Worm (Caenorhabditis elegans) whole organism, L4 larva: ENCODE data around the gene ltah-1.2.

ENCODE experiments used
- D1046.2 ChIP-seq: fragments of 200-800 bp; sonication (Bioruptor generic); IDR thresholded peaks from 2 replicates; pipeline ENCODE4 v1.3.6; 2022; ENCODE audit warnings: missing genetic modification characterization, missing compliant biosample characterization
- F10B5.3 ChIP-seq: sonication (generic microtip); optimal IDR thresholded peaks from 2 replicates; lab custom pipeline; 2016; ENCODE audit warnings: mild to moderate bottlenecking, missing genetic modification characterization, missing compliant biosample characterization
- F49E8.2 ChIP-seq: sonication (generic microtip); optimal IDR thresholded peaks from 2 replicates; lab custom pipeline; 2016; ENCODE audit warnings: missing compliant biosample characterization, mild to moderate bottlenecking, missing genetic modification characterization, borderline replicate concordance
- Y48G9A.11 ChIP-seq: fragments of 200-800 bp; sonication (Bioruptor generic); IDR thresholded peaks from 2 replicates; pipeline ENCODE4 v1.3.6; 2022; ENCODE audit warnings: missing genetic modification reagents, missing genetic modification characterization, missing compliant biosample characterization
- ZK546.5 ChIP-seq, 2 experiments: sonication (generic microtip); optimal IDR thresholded peaks; 2 replicates each; lab custom pipeline; 2017; ENCODE audit warnings: missing biosample characterization in 2 of 2, missing genetic modification characterization in 2 of 2
- aha-1 ChIP-seq: fragments of 150-350 bp; peaks from one replicate; lab custom pipeline; 2014; ENCODE audit warnings: missing biosample characterization, missing genetic modification characterization
- arid-1 ChIP-seq: fragments of 200-800 bp; sonication (Bioruptor generic); conservative IDR thresholded peaks from 2 replicates; pipeline ENCODE4 v1.3.6; 2022; ENCODE audit warnings: missing genetic modification reagents, missing genetic modification characterization, missing compliant biosample characterization
- ceh-28 ChIP-seq: fragments of 150-350 bp; optimal IDR thresholded peaks from 2 replicates; lab custom pipeline; 2014; ENCODE audit warnings: missing biosample characterization, missing genetic modification reagents, missing genetic modification characterization
- ceh-82 ChIP-seq: sonication (generic microtip); optimal IDR thresholded peaks from 2 replicates; lab custom pipeline; 2017; ENCODE audit warnings: missing biosample characterization, missing genetic modification characterization
- cey-2 ChIP-seq: sonication (generic microtip); optimal IDR thresholded peaks from 3 replicates; lab custom pipeline; 2017; ENCODE audit warnings: missing genetic modification characterization, mild to moderate bottlenecking, missing compliant biosample characterization, antibody characterized with exemption, borderline replicate concordance; ENCODE audit not compliant: insufficient read depth
- ctbp-1 ChIP-seq: fragments of 200-800 bp; sonication (Bioruptor generic); IDR thresholded peaks from 2 replicates; pipeline ENCODE4 v1.3.6; 2022; ENCODE audit warnings: missing genetic modification reagents, missing genetic modification characterization, missing compliant biosample characterization
- daf-12 ChIP-seq: fragments of 150-350 bp; optimal IDR thresholded peaks from 2 replicates; lab custom pipeline; 2014; ENCODE audit warnings: missing biosample characterization, missing genetic modification reagents, missing genetic modification characterization
- daf-16 ChIP-seq, 3 experiments: sonication (generic microtip); optimal IDR thresholded peaks; 2 replicates each; lab custom pipeline; 2016 to 2017; ENCODE audit warnings: missing genetic modification characterization in 3 of 3, missing genetic modification reagents in 3 of 3, mild to moderate bottlenecking in 2 of 3, missing compliant biosample characterization in 2 of 3, missing biosample characterization in 1 of 3, moderate library complexity in 1 of 3
- daf-8 ChIP-seq: fragments of 200-800 bp; sonication (Bioruptor generic); IDR thresholded peaks from 2 replicates; pipeline ENCODE4 v1.3.6; 2022; ENCODE audit warnings: missing genetic modification characterization, missing compliant biosample characterization
- dmd-9 ChIP-seq: fragments of 200-800 bp; sonication (Bioruptor generic); IDR thresholded peaks from 2 replicates; pipeline ENCODE4 v1.3.6; 2022; ENCODE audit warnings: missing genetic modification reagents, missing genetic modification characterization, missing compliant biosample characterization
- dve-1 ChIP-seq: sonication (generic microtip); optimal IDR thresholded peaks from 2 replicates; lab custom pipeline; 2017; ENCODE audit warnings: antibody characterized with exemption, mild to moderate bottlenecking, missing genetic modification characterization, missing compliant biosample characterization; ENCODE audit not compliant: insufficient read depth
- egl-27 ChIP-seq: sonication (generic microtip); optimal IDR thresholded peaks from 3 replicates; lab custom pipeline; 2017; ENCODE audit warnings: missing biosample characterization, missing genetic modification reagents, missing genetic modification characterization
- hif-1 ChIP-seq, 2 experiments: sonication (generic microtip); optimal IDR thresholded peaks; 2 replicates each; lab custom pipeline; 2016 to 2017; ENCODE audit warnings: missing compliant biosample characterization in 2 of 2, missing genetic modification characterization in 2 of 2, missing genetic modification reagents in 2 of 2, missing genotype in 2 of 2, mild to moderate bottlenecking in 1 of 2
- hlh-30 ChIP-seq: sonication (generic microtip); optimal IDR thresholded peaks from 2 replicates; lab custom pipeline; 2017; ENCODE audit warnings: antibody characterized with exemption, mild to moderate bottlenecking, missing genetic modification characterization, missing compliant biosample characterization; ENCODE audit not compliant: insufficient read depth
- hmg-1.1 ChIP-seq: fragments of 200-800 bp; sonication (Bioruptor generic); IDR thresholded peaks from 2 replicates; pipeline ENCODE4 v1.3.6; 2022; ENCODE audit warnings: missing genetic modification reagents, missing genetic modification characterization, missing compliant biosample characterization
- lim-7 ChIP-seq: fragments of 200-800 bp; sonication (Bioruptor generic); IDR thresholded peaks from 2 replicates; pipeline ENCODE4 v1.3.6; 2022; ENCODE audit warnings: missing genetic modification characterization, missing compliant biosample characterization
- lin-39 ChIP-seq: fragments of 150-350 bp; optimal IDR thresholded peaks from 2 replicates; lab custom pipeline; 2014; ENCODE audit warnings: missing biosample characterization, missing genetic modification reagents, missing genetic modification characterization
- lir-3 ChIP-seq: sonication (generic microtip); optimal IDR thresholded peaks from 2 replicates; lab custom pipeline; 2016; ENCODE audit warnings: mild to moderate bottlenecking, missing genetic modification characterization, missing compliant biosample characterization
- lsy-2 ChIP-seq, 2 experiments: fragments of 150-350 bp in 1 of 2; sonication (generic microtip) in 1 of 2; optimal IDR thresholded peaks; 2 replicates each; lab custom pipeline; 2014 to 2017; ENCODE audit warnings: missing biosample characterization in 2 of 2, missing genetic modification characterization in 2 of 2
- mep-1 ChIP-seq: fragments of 150-350 bp; sonication (generic microtip); optimal IDR thresholded peaks from 3 replicates; lab custom pipeline; 2014; ENCODE audit warnings: missing biosample characterization, missing genetic modification characterization
- nhr-237 ChIP-seq: sonication (generic microtip); optimal IDR thresholded peaks from 2 replicates; lab custom pipeline; 2017; ENCODE audit warnings: missing biosample characterization, missing genetic modification characterization
- nhr-28 ChIP-seq: fragments of 150-350 bp; optimal IDR thresholded peaks from 2 replicates; lab custom pipeline; 2014; ENCODE audit warnings: missing biosample characterization, missing genetic modification characterization
- nhr-41 ChIP-seq: fragments of 200-800 bp; sonication (Bioruptor generic); IDR thresholded peaks from 2 replicates; pipeline ENCODE4 v1.3.6; 2022; ENCODE audit warnings: missing genetic modification reagents, missing genetic modification characterization, missing compliant biosample characterization
- nhr-42 ChIP-seq: fragments of 200-800 bp; sonication (Bioruptor generic); IDR thresholded peaks from 2 replicates; pipeline ENCODE4 v1.3.6; 2022; ENCODE audit warnings: missing genetic modification characterization, missing compliant biosample characterization
- pha-4 ChIP-seq, 2 experiments: fragments of 150-350 bp in 1 of 2; fragments of 200-800 bp in 1 of 2; sonication (Bioruptor generic) in 1 of 2; IDR thresholded peaks in 1 of 2; optimal IDR thresholded peaks in 1 of 2; 2 replicates each; pipeline versions ENCODE4 v1.3.6 to Lab custom; 2014 to 2022; ENCODE audit warnings: missing genetic modification characterization in 2 of 2, missing genetic modification reagents in 2 of 2, missing biosample characterization in 1 of 2, missing compliant biosample characterization in 1 of 2
- php-3 ChIP-seq: fragments of 200-800 bp; sonication (Bioruptor generic); IDR thresholded peaks from 2 replicates; pipeline ENCODE4 v1.3.6; 2022; ENCODE audit warnings: missing genetic modification reagents, missing genetic modification characterization, missing compliant biosample characterization
- pqm-1 ChIP-seq: sonication (generic microtip); optimal IDR thresholded peaks from 2 replicates; lab custom pipeline; 2017; ENCODE audit warnings: missing biosample characterization, missing genetic modification characterization
- sdz-12 ChIP-seq: fragments of 200-800 bp; sonication (Bioruptor generic); optimal IDR thresholded peaks from 2 replicates; lab custom pipeline; 2018; ENCODE audit warnings: mild to moderate bottlenecking, missing genetic modification characterization, missing compliant biosample characterization
- set-16 ChIP-seq: fragments of 200-800 bp; sonication (Bioruptor generic); IDR thresholded peaks from 2 replicates; pipeline ENCODE4 v1.3.6; 2022; ENCODE audit warnings: missing genetic modification reagents, missing genetic modification characterization, missing compliant biosample characterization
- tag-97 ChIP-seq: fragments of 200-800 bp; sonication (Bioruptor generic); IDR thresholded peaks from 2 replicates; pipeline ENCODE4 v1.3.6; 2022; ENCODE audit warnings: missing genetic modification characterization, missing compliant biosample characterization
- tra-1 ChIP-seq: fragments of 200-800 bp; sonication (Bioruptor generic); IDR thresholded peaks from 2 replicates; pipeline ENCODE4 v1.3.6; 2022; ENCODE audit warnings: missing genetic modification reagents, missing genetic modification characterization, missing compliant biosample characterization
- unc-62 ChIP-seq, 3 experiments: fragments of 150-350 bp in 1 of 3; sonication (generic microtip); optimal IDR thresholded peaks in 2 of 3; peaks in 1 of 3; 1 replicate in 1 of 3; 2 replicates in 2 of 3; lab custom pipeline; 2014 to 2017; ENCODE audit warnings: missing biosample characterization in 3 of 3, missing genetic modification characterization in 3 of 3, missing genetic modification reagents in 3 of 3, missing genotype in 1 of 3
- zip-2 ChIP-seq: fragments of 150-350 bp; optimal IDR thresholded peaks from 2 replicates; lab custom pipeline; 2014; ENCODE audit warnings: missing biosample characterization, missing genetic modification characterization
- ztf-7 ChIP-seq: fragments of 150-350 bp; optimal IDR thresholded peaks from 2 replicates; lab custom pipeline; 2014; ENCODE audit warnings: missing biosample characterization, missing genetic modification characterization

Gene ltah-1.2

ce11 chrIV:3606285-3606834 lies 6.5 kb downstream of the ltah-1.2 start, which contains the start of the genes Y37E11B.10 and kgb-2:
Gene Y37E11B.10, minus strand, starts transcription at chrIV:3606466.
Gene kgb-2, plus strand, starts transcription at chrIV:3606784.
- peak; percentile 39 for TF ChIP-seq pqm-1 (tag; lab: Kevin White, UChicago)
- no peak for TF ChIP-seq daf-16 (GFP tag; optimal IDR thresholded peaks at IDR 0.05; lab: Kevin White, UChicago)
- TF ChIP-seq daf-16 (tag; optimal IDR thresholded peaks at IDR 0.05; lab: Kevin White, UChicago) = peak; percentile 71
- no peak for TF ChIP-seq daf-12
- TF ChIP-seq ZK546.5 (tag; optimal IDR thresholded peaks at IDR 0.05; lab: Kevin White, UChicago) = no peak
- no peak for TF ChIP-seq mep-1 (tag; lab: Kevin White, UChicago)
- TF ChIP-seq aha-1 = no peak
- no peak for TF ChIP-seq hif-1 (tag; optimal IDR thresholded peaks at IDR 0.05; lab: Kevin White, UChicago)
- TF ChIP-seq nhr-28 = peak; percentile 67
- no peak for TF ChIP-seq sdz-12
- no peak for TF ChIP-seq ctbp-1 (GFP tag; lab: Robert Waterston, UW)
- peak; percentile 8 for TF ChIP-seq dve-1 (tag; lab: Kevin White, UChicago)
- no peak for TF ChIP-seq zip-2 (tag; lab: Kevin White, UChicago)
- no peak for TF ChIP-seq F10B5.3 (tag; lab: Kevin White, UChicago)
- no peak for TF ChIP-seq daf-8
- no peak for TF ChIP-seq nhr-237 (tag; lab: Kevin White, UChicago)
- no peak for TF ChIP-seq ceh-82 (tag; lab: Kevin White, UChicago)
- no peak for TF ChIP-seq pha-4 (GFP tag; IDR thresholded peaks at IDR 0.05; lab: Robert Waterston, UW)
- no peak for TF ChIP-seq pha-4 (tag; optimal IDR thresholded peaks at IDR 0.05; lab: Kevin White, UChicago)
- no peak for TF ChIP-seq cey-2 (tag; lab: Kevin White, UChicago)
- no peak for TF ChIP-seq tra-1
- no peak for TF ChIP-seq ceh-28 (tag; lab: Kevin White, UChicago)
- no peak for TF ChIP-seq lin-39 (tag; lab: Kevin White, UChicago)
- no peak for TF ChIP-seq hlh-30 (tag; lab: Kevin White, UChicago)
- no peak for TF ChIP-seq lsy-2 (tag; optimal IDR thresholded peaks at IDR 0.05; lab: Kevin White, UChicago)
- TF ChIP-seq nhr-42 (GFP tag; lab: Robert Waterston, UW) = no peak
- no peak for TF ChIP-seq nhr-41 (GFP tag; lab: Robert Waterston, UW)
- no peak for TF ChIP-seq F49E8.2 (tag; lab: Kevin White, UChicago)
- TF ChIP-seq arid-1 = no peak
- TF ChIP-seq lir-3 (tag; lab: Kevin White, UChicago) = no peak
- no peak for TF ChIP-seq egl-27 (tag; lab: Kevin White, UChicago)
- no peak for TF ChIP-seq ztf-7 (tag; lab: Kevin White, UChicago)
- TF ChIP-seq php-3 = no peak
- TF ChIP-seq tag-97 (GFP tag; lab: Robert Waterston, UW) = no peak

DNA sequence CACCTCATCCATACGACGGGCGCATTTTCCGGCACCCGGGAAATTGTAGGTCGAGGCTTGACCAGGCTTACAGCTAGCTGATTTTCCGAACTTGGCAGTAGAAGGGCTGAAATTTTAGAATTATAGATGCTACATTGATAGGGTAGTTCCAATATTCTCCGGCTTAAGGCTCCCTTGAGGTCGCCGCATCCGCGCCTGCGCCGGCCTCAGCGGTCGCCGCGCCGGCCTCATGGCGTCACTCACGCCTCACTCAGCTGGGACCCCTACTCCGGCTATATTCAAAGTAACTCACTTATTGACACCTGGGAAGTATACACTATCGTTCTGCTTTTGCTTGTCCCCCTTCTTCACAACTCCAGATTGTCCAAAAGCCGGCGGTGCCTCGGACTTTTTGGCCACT lies 8.8 kb downstream of the ltah-1.2 start:
- no peak for TF ChIP-seq ztf-7 (tag; lab: Kevin White, UChicago)
- TF ChIP-seq set-16 = peak; percentile 89
- 0 out of 2 replicates have a peak, but pooled peaks have one; percentile 56 for TF ChIP-seq lim-7 (GFP tag; lab: Robert Waterston, UW)

DNA sequence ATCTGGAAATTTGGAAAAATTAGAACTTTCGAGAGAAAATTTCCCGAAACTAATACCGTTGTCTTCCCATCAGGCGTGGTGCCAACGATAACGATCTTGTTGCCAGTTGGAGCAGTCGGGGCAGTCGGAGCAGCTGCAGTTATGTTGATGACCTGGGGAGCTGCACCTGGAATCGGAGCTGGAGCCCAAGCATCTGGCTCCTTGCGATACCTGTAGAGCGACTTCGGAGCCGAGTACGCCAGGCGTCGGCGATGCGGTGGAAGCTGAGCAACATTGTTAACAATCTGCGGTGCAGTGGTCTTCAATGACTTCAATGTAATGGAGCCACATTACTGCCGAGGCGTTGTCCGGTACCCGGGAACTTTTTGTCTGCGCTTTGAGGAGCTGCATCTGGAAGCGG lies 11.0 kb downstream of the ltah-1.2 start:
- TF ChIP-seq egl-27 (tag; lab: Kevin White, UChicago) (no peak), aha-1 (peak; percentile 87), set-16 (peak; percentile 80)
- TF ChIP-seq, all 104 proteins: peak for 2

- no peak for TF ChIP-seq arid-1
- TF ChIP-seq unc-62 (GFP tag; optimal IDR thresholded peaks at IDR 0.05 in 1 of 2; lab: Kevin White, UChicago) = no peak
- TF ChIP-seq unc-62 (tag; optimal IDR thresholded peaks at IDR 0.05; lab: Kevin White, UChicago) = no peak
- TF ChIP-seq hmg-1.1 = no peak
- TF ChIP-seq dmd-9 = no peak
- peak in 1 of 2 experiments; percentile 41 for TF ChIP-seq lsy-2 (tag; optimal IDR thresholded peaks at IDR 0.05; lab: Kevin White, UChicago)
- no peak for TF ChIP-seq D1046.2 (GFP tag; lab: Robert Waterston, UW)
- TF ChIP-seq Y48G9A.11 (GFP tag; lab: Robert Waterston, UW) = no peak
Measured at ce11 chrIV:3599958-3600357, 12.9 kb downstream of the ltah-1.2 start, which contains the start of gene Y37E11B.7. Gene Y37E11B.7, minus strand, starts transcription at chrIV:3600164.
